Worm (Caenorhabditis elegans): ENCODE data around the gene str-227.

ce11 chrV:3480346-3480745 lies 37.6 kb upstream of the str-227 start, which contains the start of gene srbc-30:
- TF ChIP-seq flt-1 (GFP tag; IDR thresholded peaks at IDR 0.05) (no peak), T22C8.4 (GFP tag; IDR thresholded peaks at IDR 0.05) (no peak), cog-1 (tag; optimal IDR thresholded peaks at IDR 0.05) (no peak), ztf-23 (GFP tag; IDR thresholded peaks at IDR 0.05) (no peak), med-1 (GFP tag; optimal IDR thresholded peaks at IDR 0.05; ENCODE audit: insufficient read depth) (no peak), klf-2 (GFP tag; conservative IDR thresholded peaks at IDR 0.05) (no peak), ref-1 (GFP tag; conservative IDR thresholded peaks at IDR 0.05) (no peak), tab-1 (GFP tag; IDR thresholded peaks at IDR 0.05) (no peak), ztf-29 (GFP tag; IDR thresholded peaks at IDR 0.05) (no peak)

All from whole organism, midembryonic.